Fruit fly (Drosophila melanogaster) whole organism, embryonic: ENCODE measurements around the gene CG11437.

Experiments used
- B-H2 ChIP-seq: fragments of 200-800 bp; sonication (Bioruptor generic); optimal IDR thresholded peaks from 2 replicates; lab custom pipeline; 2018; ENCODE audit warnings: missing biosample characterization, mild to moderate bottlenecking, missing genetic modification characterization
- CG10366 ChIP-seq: fragments of 200-800 bp; sonication (Bioruptor generic); IDR thresholded peaks from 2 replicates; pipeline ENCODE4 v1.3.6; 2022; ENCODE audit warnings: missing biosample characterization, missing genetic modification characterization
- CG10959 ChIP-seq: fragments of 200-800 bp; sonication (Bioruptor generic); IDR thresholded peaks from 2 replicates; pipeline ENCODE4 v1.3.6; 2022; ENCODE audit warnings: missing biosample characterization, missing genetic modification characterization
- CG11560 ChIP-seq: fragments of 200-800 bp; sonication (Bioruptor generic); IDR thresholded peaks from 3 replicates; pipeline ENCODE4 v1.3.6; 2022; ENCODE audit warnings: missing biosample characterization, missing genetic modification characterization
- CG11723 ChIP-seq: fragments of 200-800 bp; sonication (Bioruptor generic); optimal IDR thresholded peaks from 2 replicates; lab custom pipeline; 2017; ENCODE audit warnings: missing biosample characterization, mild to moderate bottlenecking, missing genetic modification characterization
- CG12942 ChIP-seq: fragments of 200-800 bp; sonication (Bioruptor generic); optimal IDR thresholded peaks from 3 replicates; lab custom pipeline; 2016; ENCODE audit warnings: missing biosample characterization, missing genetic modification characterization
- CG14860 ChIP-seq: fragments of 200-800 bp; sonication (Bioruptor generic); IDR thresholded peaks from 3 replicates; pipeline ENCODE4 v1.3.6; 2022; ENCODE audit warnings: missing biosample characterization, missing genetic modification characterization; ENCODE audit not compliant: partially characterized antibody
- CG14965 ChIP-seq: fragments of 200-800 bp; sonication (Bioruptor generic); optimal IDR thresholded peaks from 2 replicates; lab custom pipeline; 2016; ENCODE audit warnings: missing biosample characterization, missing genetic modification characterization, borderline replicate concordance
- CG16815 ChIP-seq: fragments of 200-800 bp; sonication (Bioruptor generic); optimal IDR thresholded peaks from 3 replicates; lab custom pipeline; 2017; ENCODE audit warnings: missing biosample characterization, mild to moderate bottlenecking, missing genetic modification characterization
- CG18262 ChIP-seq: fragments of 200-800 bp; optimal IDR thresholded peaks from 3 replicates; lab custom pipeline; 2019; ENCODE audit warnings: missing biosample characterization, mild to moderate bottlenecking, missing genetic modification characterization, moderate library complexity
- CG2129 ChIP-seq: fragments of 200-800 bp; sonication (Bioruptor generic); IDR thresholded peaks from 2 replicates; pipeline ENCODE4 v1.3.6; 2022; ENCODE audit warnings: missing biosample characterization, missing genetic modification characterization; ENCODE audit not compliant: partially characterized antibody
- CG3065 ChIP-seq: fragments of 200-800 bp; sonication (Bioruptor generic); optimal IDR thresholded peaks from 2 replicates; lab custom pipeline; 2016; ENCODE audit warnings: missing biosample characterization, missing genetic modification characterization
- CG3847 ChIP-seq: fragments of 200-800 bp; sonication (Bioruptor generic); IDR thresholded peaks from 2 replicates; pipeline ENCODE4 v1.3.6; 2022; ENCODE audit warnings: missing biosample characterization, missing genetic modification characterization
- CG4282 ChIP-seq: fragments of 200-800 bp; sonication (Bioruptor generic); optimal IDR thresholded peaks from 2 replicates; lab custom pipeline; 2016; ENCODE audit warnings: missing biosample characterization, missing genetic modification characterization
- CG4404 ChIP-seq: fragments of 200-800 bp; sonication (Bioruptor generic); IDR thresholded peaks from 2 replicates; pipeline ENCODE4 v1.3.6; 2022; ENCODE audit warnings: missing biosample characterization, missing genetic modification characterization
- CG6683 ChIP-seq: fragments of 200-800 bp; sonication (Bioruptor generic); optimal IDR thresholded peaks from 2 replicates; lab custom pipeline; 2017; ENCODE audit warnings: missing biosample characterization, mild to moderate bottlenecking, missing genetic modification characterization, missing genetic modification reagents
- CG7357 ChIP-seq: fragments of 200-800 bp; sonication (Bioruptor generic); IDR thresholded peaks from 3 replicates; pipeline ENCODE4 v1.3.6; 2022; ENCODE audit warnings: missing biosample characterization, missing genetic modification characterization
- CG7786 ChIP-seq: fragments of 200-800 bp; sonication (Bioruptor generic); optimal IDR thresholded peaks from 2 replicates; lab custom pipeline; 2016; ENCODE audit warnings: missing biosample characterization, missing genetic modification characterization
- CG8924 ChIP-seq: fragments of 200-800 bp; optimal IDR thresholded peaks from 3 replicates; lab custom pipeline; 2019; ENCODE audit warnings: missing biosample characterization, mild to moderate bottlenecking, missing genetic modification characterization, moderate library complexity
- Chrac-16 ChIP-seq: fragments of 200-800 bp; sonication (Bioruptor generic); optimal IDR thresholded peaks from 3 replicates; lab custom pipeline; 2016; ENCODE audit warnings: missing biosample characterization, missing genetic modification characterization
- CkIIα-i1 ChIP-seq: fragments of 200-800 bp; sonication (Bioruptor generic); IDR thresholded peaks from 2 replicates; pipeline ENCODE4 v1.3.6; 2022; ENCODE audit warnings: missing biosample characterization, missing genetic modification characterization
- D19B ChIP-seq: fragments of 200-800 bp; sonication (Bioruptor generic); optimal IDR thresholded peaks from 2 replicates; lab custom pipeline; 2017; ENCODE audit warnings: missing biosample characterization, mild to moderate bottlenecking, missing genetic modification characterization
- Dek ChIP-seq: fragments of 200-800 bp; sonication (Bioruptor generic); optimal IDR thresholded peaks from 3 replicates; lab custom pipeline; 2019; ENCODE audit warnings: missing biosample characterization, mild to moderate bottlenecking, missing genetic modification characterization, moderate library complexity
- Doc2 ChIP-seq: fragments of 200-800 bp; sonication (Bioruptor generic); IDR thresholded peaks from 2 replicates; pipeline ENCODE4 v1.3.6; 2022; ENCODE audit warnings: missing biosample characterization, missing genetic modification characterization
- Mrtf ChIP-seq: fragments of 200-800 bp; sonication (Bioruptor generic); IDR thresholded peaks from 3 replicates; pipeline ENCODE4 v1.3.6; 2022; ENCODE audit warnings: missing biosample characterization, missing genetic modification characterization
- Poxn ChIP-seq: fragments of 200-800 bp; sonication (Bioruptor generic); IDR thresholded peaks from 2 replicates; pipeline ENCODE4 v1.3.6; 2022; ENCODE audit warnings: missing biosample characterization, missing genetic modification characterization
- Ptx1 ChIP-seq: fragments of 200-800 bp; sonication (Bioruptor generic); IDR thresholded peaks from 2 replicates; pipeline ENCODE4 v1.3.6; 2022; ENCODE audit warnings: missing biosample characterization, missing genetic modification characterization
- Tbp ChIP-seq: fragments of >200 bp; optimal IDR thresholded peaks from 2 replicates; lab custom pipeline; 2018; ENCODE audit warnings: missing biosample characterization, missing genetic modification characterization
- Xbp1 ChIP-seq: fragments of 200-800 bp; sonication (Bioruptor generic); optimal IDR thresholded peaks from 3 replicates; lab custom pipeline; 2016; ENCODE audit warnings: missing biosample characterization, mild to moderate bottlenecking, missing genetic modification characterization
- bbx ChIP-seq: fragments of 200-800 bp; sonication (Bioruptor generic); IDR thresholded peaks from 2 replicates; pipeline ENCODE4 v1.3.6; 2022; ENCODE audit warnings: missing biosample characterization, missing genetic modification characterization; ENCODE audit not compliant: partially characterized antibody
- chif ChIP-seq, 2 experiments: fragments of 200-800 bp; sonication (Bioruptor generic); optimal IDR thresholded peaks; 3 replicates each; lab custom pipeline; 2016; ENCODE audit warnings: missing biosample characterization in 2 of 2, missing genetic modification characterization in 2 of 2
- crp ChIP-seq, 2 experiments: fragments of 200-800 bp; sonication (Bioruptor generic); optimal IDR thresholded peaks; 2 replicates in 1 of 2; 3 replicates in 1 of 2; lab custom pipeline; 2017; ENCODE audit warnings: missing biosample characterization in 2 of 2, missing genetic modification characterization in 2 of 2, mild to moderate bottlenecking in 1 of 2, moderate library complexity in 1 of 2
- esg ChIP-seq: fragments of 200-800 bp; sonication (Bioruptor generic); conservative IDR thresholded peaks from 2 replicates; pipeline ENCODE4 v1.3.6; 2022; ENCODE audit warnings: missing biosample characterization, missing genetic modification characterization
- fd102C ChIP-seq: fragments of 200-800 bp; sonication (Bioruptor generic); optimal IDR thresholded peaks from 2 replicates; lab custom pipeline; 2018; ENCODE audit warnings: missing biosample characterization, mild to moderate bottlenecking, missing genetic modification characterization, moderate library complexity
- fru ChIP-seq: fragments of >200 bp; optimal IDR thresholded peaks from 2 replicates; lab custom pipeline; 2017
- gce ChIP-seq: fragments of 200-800 bp; sonication (Bioruptor generic); IDR thresholded peaks from 3 replicates; pipeline ENCODE4 v1.3.6; 2022; ENCODE audit warnings: missing biosample characterization, missing genetic modification characterization
- gt ChIP-seq: fragments of 200-800 bp; sonication (Bioruptor generic); IDR thresholded peaks from 2 replicates; pipeline ENCODE4 v1.3.6; 2022; ENCODE audit warnings: missing biosample characterization, missing genetic modification characterization
- hbn ChIP-seq: fragments of 200-800 bp; sonication (Bioruptor generic); IDR thresholded peaks from 2 replicates; pipeline ENCODE4 v1.3.6; 2022; ENCODE audit warnings: missing biosample characterization, missing genetic modification characterization; ENCODE audit not compliant: partially characterized antibody
- jumu ChIP-seq: fragments of 200-800 bp; sonication (Bioruptor generic); optimal IDR thresholded peaks from 3 replicates; lab custom pipeline; 2016; ENCODE audit warnings: missing biosample characterization, missing genetic modification characterization
- nmo ChIP-seq: fragments of 200-800 bp; sonication (Bioruptor generic); optimal IDR thresholded peaks from 2 replicates; lab custom pipeline; 2018; ENCODE audit warnings: missing biosample characterization, mild to moderate bottlenecking, missing genetic modification characterization, moderate library complexity
- pho ChIP-seq: fragments of 200-800 bp; sonication (Bioruptor generic); optimal IDR thresholded peaks from 2 replicates; lab custom pipeline; 2016; ENCODE audit warnings: missing biosample characterization, missing genetic modification characterization
- ranshi ChIP-seq: fragments of 200-800 bp; sonication (Bioruptor generic); IDR thresholded peaks from 2 replicates; pipeline ENCODE4 v1.3.6; 2022; ENCODE audit warnings: missing biosample characterization, missing genetic modification characterization
- sc ChIP-seq, 3 experiments: fragments of >200 bp in 2 of 3; fragments of 200-800 bp in 1 of 3; sonication (Bioruptor generic) in 1 of 3; optimal IDR thresholded peaks; 2 replicates in 2 of 3; 3 replicates in 1 of 3; lab custom pipeline; 2017; ENCODE audit warnings: mild to moderate bottlenecking in 1 of 3, missing biosample characterization in 1 of 3, missing genetic modification characterization in 1 of 3, missing genetic modification reagents in 1 of 3
- sens ChIP-seq: fragments of 200-800 bp; sonication (Bioruptor generic); peaks from one replicate; lab custom pipeline; 2016; ENCODE audit warnings: missing biosample characterization, missing genetic modification characterization
- sens-2 ChIP-seq: fragments of 200-800 bp; sonication (Bioruptor generic); IDR thresholded peaks from 2 replicates; pipeline ENCODE4 v1.3.6; 2022; ENCODE audit warnings: missing biosample characterization, missing genetic modification characterization
- sima ChIP-seq: fragments of 200-800 bp; sonication (Bioruptor generic); optimal IDR thresholded peaks from 2 replicates; lab custom pipeline; 2016; ENCODE audit warnings: missing biosample characterization, missing genetic modification characterization
- sna ChIP-seq: fragments of 200-800 bp; sonication (Bioruptor generic); IDR thresholded peaks from 2 replicates; pipeline ENCODE4 v1.3.6; 2022; ENCODE audit warnings: missing biosample characterization, missing genetic modification characterization; ENCODE audit not compliant: partially characterized antibody
- twi ChIP-seq: fragments of 200-800 bp; optimal IDR thresholded peaks from 2 replicates; lab custom pipeline; 2019; ENCODE audit warnings: missing biosample characterization, mild to moderate bottlenecking, missing genetic modification characterization, moderate library complexity
- wdn ChIP-seq: fragments of 200-800 bp; sonication (Bioruptor generic); IDR thresholded peaks from 2 replicates; pipeline ENCODE4 v1.3.6; 2022; ENCODE audit warnings: missing biosample characterization, missing genetic modification characterization
- zfh1 ChIP-seq: fragments of 200-800 bp; sonication (Bioruptor generic); IDR thresholded peaks from 3 replicates; pipeline ENCODE4 v1.3.6; 2022; ENCODE audit warnings: missing biosample characterization, missing genetic modification characterization

CG11437 gene

DNA sequence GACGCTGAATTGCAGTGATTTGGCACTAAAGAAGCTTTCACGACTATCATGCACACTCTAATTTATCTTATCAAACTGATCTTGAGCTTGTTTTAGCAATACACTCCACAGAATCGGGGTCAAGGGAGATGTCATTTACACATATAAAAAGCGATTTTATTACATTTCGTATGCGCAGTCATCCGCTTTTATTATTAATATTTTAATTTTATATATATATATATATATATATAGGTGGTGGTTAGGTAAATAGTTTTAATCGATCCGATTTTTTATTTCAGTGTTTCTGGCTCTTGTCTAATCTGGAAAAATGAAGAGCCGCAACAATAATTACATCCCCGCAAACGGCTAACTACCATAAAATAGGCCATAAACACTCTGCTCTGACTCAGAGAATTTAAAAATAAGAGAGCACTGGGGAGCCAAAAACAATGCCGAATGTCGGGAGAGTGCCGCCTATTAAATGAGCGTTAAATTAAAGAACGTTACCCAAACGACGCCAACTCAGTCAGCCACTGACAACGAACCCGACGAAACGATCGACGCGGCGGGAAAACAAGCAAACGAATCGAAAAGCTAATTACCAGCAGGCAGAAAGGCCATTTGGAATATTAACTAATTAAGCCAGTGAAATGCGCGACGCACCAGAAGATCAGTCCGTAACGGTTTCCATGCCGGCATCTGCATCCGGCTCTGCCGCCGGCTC is 3.1 kb downstream of the CG11437 start (continued):
- TF ChIP-seq Poxn = 0 out of 2 replicates have a peak, but pooled peaks have one; percentile 35
- TF ChIP-seq zfh1 = no peak
- TF ChIP-seq hbn (GFP tag; lab: Robert Waterston, UW) = no peak
- peak; percentile 62 for TF ChIP-seq Ptx1 (GFP tag; lab: Robert Waterston, UW)
- TF ChIP-seq CG7357 = peak; percentile 62
- TF ChIP-seq chif (GFP tag; optimal IDR thresholded peaks at IDR 0.05; lab: Kevin White, UChicago) = no peak
- no peak for TF ChIP-seq Mrtf (GFP tag; lab: Robert Waterston, UW)
- TF ChIP-seq jumu = no peak
- peak; percentile 58; the same call in 1 of the 2 replicates for TF ChIP-seq ranshi (GFP tag; lab: Robert Waterston, UW)
- TF ChIP-seq CG10959 (GFP tag; lab: Robert Waterston, UW) = no peak
- no peak for TF ChIP-seq Chrac-16 (GFP tag; lab: Kevin White, UChicago)
- TF ChIP-seq CG4404 (GFP tag; lab: Robert Waterston, UW) = no peak
- no peak for TF ChIP-seq CG2129 (GFP tag; lab: Robert Waterston, UW)
- no peak for TF ChIP-seq CG18262 (tag; lab: Kevin White, UChicago)
- no peak for TF ChIP-seq CG3065 (GFP tag; lab: Kevin White, UChicago)
- TF ChIP-seq twi (tag; lab: Kevin White, UChicago) = no peak
- TF ChIP-seq gce (GFP tag; lab: Robert Waterston, UW) = no peak
- TF ChIP-seq Dek (tag; lab: Kevin White, UChicago) = peak; percentile 73
- TF ChIP-seq CG4282 (GFP tag; lab: Kevin White, UChicago) = no peak
- TF ChIP-seq sens (GFP tag; lab: Kevin White, UChicago) = no peak
- TF ChIP-seq sima = no peak
- TF ChIP-seq CG16815 = no peak
- TF ChIP-seq CG14860 (GFP tag; lab: Robert Waterston, UW) = no peak
- TF ChIP-seq fru = no peak
- peak; percentile 57 for TF ChIP-seq CG10366 (GFP tag; lab: Robert Waterston, UW)
- no peak for TF ChIP-seq Doc2 (GFP tag; lab: Robert Waterston, UW)
- TF ChIP-seq CG11560 (tag; lab: Robert Waterston, UW) = 0 out of 3 replicates have a peak, but pooled peaks have one; percentile 40
- no peak for TF ChIP-seq gt (GFP tag; lab: Robert Waterston, UW)
- no peak for TF ChIP-seq CG14965 (GFP tag; lab: Kevin White, UChicago)
- TF ChIP-seq D19B (GFP tag; lab: Kevin White, UChicago) = peak; percentile 52
- no peak for TF ChIP-seq crp (GFP tag; optimal IDR thresholded peaks at IDR 0.05; lab: Kevin White, UChicago)
- no peak for TF ChIP-seq CG11723 (GFP tag; lab: Kevin White, UChicago)
- 0 out of 2 replicates have a peak, but pooled peaks have one; percentile 18 for TF ChIP-seq esg (GFP tag; lab: Robert Waterston, UW)
- TF ChIP-seq sens-2 (GFP tag; lab: Robert Waterston, UW) = no peak
- peak; percentile 66 for TF ChIP-seq CG8924 (tag; lab: Kevin White, UChicago)
- TF ChIP-seq CG7786 = no peak
- TF ChIP-seq CkIIα-i1 (GFP tag; lab: Robert Waterston, UW) = no peak
- no peak for TF ChIP-seq bbx (GFP tag; lab: Robert Waterston, UW)
- no peak for TF ChIP-seq sna (GFP tag; lab: Robert Waterston, UW)
- TF ChIP-seq pho (GFP tag; lab: Kevin White, UChicago) = no peak
- no peak for TF ChIP-seq Tbp (GFP tag; lab: Kevin White, UChicago)
- no peak for TF ChIP-seq Xbp1 (GFP tag; lab: Kevin White, UChicago)
- TF ChIP-seq fd102C (GFP tag; lab: Kevin White, UChicago) = no peak
- TF ChIP-seq sc (optimal IDR thresholded peaks at IDR 0.05; lab: Kevin White, UChicago) = no peak
- TF ChIP-seq sc (GFP tag; optimal IDR thresholded peaks at IDR 0.05; lab: Kevin White, UChicago) = no peak
- TF ChIP-seq nmo (GFP tag; lab: Kevin White, UChicago) = peak; percentile 42
- no peak for TF ChIP-seq CG12942 (GFP tag; lab: Kevin White, UChicago)
- 0 out of 2 replicates have a peak, but pooled peaks have one; percentile 33 for TF ChIP-seq wdn (GFP tag; lab: Robert Waterston, UW)
- peak; percentile 36 for TF ChIP-seq B-H2 (GFP tag; lab: Kevin White, UChicago)
- no peak for TF ChIP-seq CG6683
- peak; percentile 49; the same call in 1 of the 2 replicates for TF ChIP-seq CG3847 (GFP tag; lab: Robert Waterston, UW)
